Fruit fly (Drosophila melanogaster): Measurements from ENCODE around the gene Ubx.

DNA sequence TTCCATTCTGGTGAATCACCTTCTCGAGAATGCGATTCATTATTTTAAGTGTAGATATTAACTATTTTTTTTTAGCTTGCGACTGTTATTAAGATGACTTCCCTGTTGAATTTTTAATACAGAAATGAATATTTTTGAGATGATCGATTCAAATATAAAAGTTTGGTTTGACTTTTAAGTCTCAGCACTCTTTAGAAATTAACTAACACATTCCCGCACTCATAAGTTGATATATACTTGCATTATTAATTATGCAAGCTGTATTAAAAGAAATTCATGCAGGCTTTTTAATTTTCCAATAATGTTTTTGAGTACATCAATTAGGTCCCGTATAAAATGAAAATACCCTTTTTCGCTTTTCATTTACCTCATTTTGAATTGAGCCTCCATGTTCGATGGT is 17.0 kb upstream of the Ubx start, which contains the start of gene CG31275:
- no peak for TF ChIP-seq Dll (optimal IDR thresholded peaks at IDR 0.05)
- TF ChIP-seq CG8478 (optimal IDR thresholded peaks at IDR 0.05) = no peak
- TF ChIP-seq psq (optimal IDR thresholded peaks at IDR 0.05) = no peak
